Fruit fly (Drosophila melanogaster) whole organism, embryonic: ENCODE results near the gene CheA29a.
A peak's percentile ranks its signal among the peaks of the same experiment; 100 is the strongest.

Experiments
- ATbp ChIP-seq: fragments of 200-800 bp; sonication (Bioruptor generic); optimal IDR thresholded peaks from 2 replicates; lab custom pipeline; 2017; ENCODE audit warnings: missing biosample characterization, mild to moderate bottlenecking, missing genetic modification characterization, missing genetic modification reagents
- Aef1 ChIP-seq: fragments of 200-800 bp; sonication (Bioruptor generic); IDR thresholded peaks from 3 replicates; pipeline ENCODE4 v1.3.6; 2022; ENCODE audit warnings: missing biosample characterization, missing genetic modification characterization
- CG10209 ChIP-seq: fragments of 200-800 bp; sonication (Bioruptor generic); optimal IDR thresholded peaks from 3 replicates; lab custom pipeline; 2017; ENCODE audit warnings: missing biosample characterization, mild to moderate bottlenecking, missing genetic modification characterization, missing genetic modification reagents
- CG1024 ChIP-seq: fragments of 200-800 bp; sonication (Bioruptor generic); IDR thresholded peaks from 2 replicates; pipeline ENCODE4 v1.3.6; 2022; ENCODE audit warnings: missing biosample characterization, missing genetic modification characterization
- CG10267 ChIP-seq: fragments of 200-800 bp; sonication (Bioruptor generic); optimal IDR thresholded peaks from 2 replicates; lab custom pipeline; 2018; ENCODE audit warnings: missing biosample characterization, mild to moderate bottlenecking, missing genetic modification characterization, moderate library complexity
- CG10979 ChIP-seq: fragments of 200-800 bp; sonication (Bioruptor generic); optimal IDR thresholded peaks from 2 replicates; lab custom pipeline; 2018; ENCODE audit warnings: missing biosample characterization, mild to moderate bottlenecking, missing genetic modification characterization, moderate library complexity
- CG11247 ChIP-seq: fragments of 200-800 bp; sonication (Bioruptor generic); IDR thresholded peaks from 2 replicates; pipeline ENCODE4 v1.3.6; 2022; ENCODE audit warnings: missing biosample characterization, missing genetic modification characterization
- CG13424 ChIP-seq: fragments of 200-800 bp; sonication (Bioruptor generic); optimal IDR thresholded peaks from 2 replicates; lab custom pipeline; 2019; ENCODE audit warnings: missing biosample characterization, mild to moderate bottlenecking, missing genetic modification characterization, moderate library complexity
- CG14667 ChIP-seq: fragments of 200-800 bp; sonication (Bioruptor generic); IDR thresholded peaks from 2 replicates; pipeline ENCODE4 v1.3.6; 2022; ENCODE audit warnings: missing biosample characterization, missing genetic modification characterization
- CG15601 ChIP-seq: fragments of 200-800 bp; sonication (Bioruptor generic); optimal IDR thresholded peaks from 3 replicates; lab custom pipeline; 2019; ENCODE audit warnings: missing biosample characterization, mild to moderate bottlenecking, missing genetic modification characterization, moderate library complexity
- CG17328 ChIP-seq: fragments of 200-800 bp; sonication (Bioruptor generic); IDR thresholded peaks from 2 replicates; pipeline ENCODE4 v1.3.6; 2022; ENCODE audit warnings: missing biosample characterization, missing genetic modification characterization
- CG3281 ChIP-seq: fragments of 200-800 bp; sonication (Bioruptor generic); optimal IDR thresholded peaks from 3 replicates; lab custom pipeline; 2017; ENCODE audit warnings: missing biosample characterization, mild to moderate bottlenecking, missing genetic modification characterization
- CG43689 ChIP-seq: fragments of 200-800 bp; sonication (Bioruptor generic); IDR thresholded peaks from 2 replicates; pipeline ENCODE4 v1.3.6; 2022; ENCODE audit warnings: missing biosample characterization, missing genetic modification characterization
- CG4617 ChIP-seq: fragments of 200-800 bp; sonication (Bioruptor generic); optimal IDR thresholded peaks from 3 replicates; lab custom pipeline; 2016; ENCODE audit warnings: missing biosample characterization, missing genetic modification characterization, borderline replicate concordance
- CG5953 ChIP-seq: fragments of 200-800 bp; sonication (Bioruptor generic); IDR thresholded peaks from 2 replicates; pipeline ENCODE4 v1.3.6; 2022; ENCODE audit warnings: missing biosample characterization, missing genetic modification characterization
- CG6175 ChIP-seq: fragments of 200-800 bp; sonication (Bioruptor generic); IDR thresholded peaks from 3 replicates; pipeline ENCODE4 v1.3.6; 2022; ENCODE audit warnings: missing biosample characterization, missing genetic modification characterization
- CG8924 ChIP-seq: fragments of 200-800 bp; optimal IDR thresholded peaks from 3 replicates; lab custom pipeline; 2019; ENCODE audit warnings: missing biosample characterization, mild to moderate bottlenecking, missing genetic modification characterization, moderate library complexity
- CG9215 ChIP-seq: fragments of 200-800 bp; sonication (Bioruptor generic); IDR thresholded peaks from 2 replicates; pipeline ENCODE4 v1.3.6; 2022; ENCODE audit warnings: missing biosample characterization, missing genetic modification characterization
- CG9817 ChIP-seq: fragments of 200-800 bp; sonication (Bioruptor generic); optimal IDR thresholded peaks from 2 replicates; lab custom pipeline; 2018; ENCODE audit warnings: missing biosample characterization, mild to moderate bottlenecking, missing genetic modification characterization, moderate library complexity
- CkIIα-i1 ChIP-seq: fragments of 200-800 bp; sonication (Bioruptor generic); IDR thresholded peaks from 2 replicates; pipeline ENCODE4 v1.3.6; 2022; ENCODE audit warnings: missing biosample characterization, missing genetic modification characterization
- CoRest ChIP-seq: fragments of 200-800 bp; sonication (Bioruptor generic); optimal IDR thresholded peaks from 3 replicates; lab custom pipeline; 2018; ENCODE audit warnings: missing biosample characterization, mild to moderate bottlenecking, missing genetic modification characterization, moderate library complexity
- D19A ChIP-seq: fragments of 200-800 bp; optimal IDR thresholded peaks from 3 replicates; lab custom pipeline; 2019; ENCODE audit warnings: missing biosample characterization, mild to moderate bottlenecking, missing genetic modification characterization, moderate library complexity
- Dbx ChIP-seq: fragments of 200-800 bp; sonication (Bioruptor generic); IDR thresholded peaks from 3 replicates; pipeline ENCODE4 v1.3.6; 2022; ENCODE audit warnings: missing biosample characterization, missing genetic modification characterization
- HHEX ChIP-seq: fragments of 200-800 bp; sonication (Bioruptor generic); optimal IDR thresholded peaks from 3 replicates; lab custom pipeline; 2017; ENCODE audit warnings: missing biosample characterization, mild to moderate bottlenecking, missing genetic modification characterization, missing genetic modification reagents
- HLHmδ ChIP-seq: fragments of 200-800 bp; sonication (Bioruptor generic); optimal IDR thresholded peaks from 2 replicates; lab custom pipeline; 2018; ENCODE audit warnings: missing biosample characterization, mild to moderate bottlenecking, missing genetic modification characterization, moderate library complexity
- Hsf ChIP-seq: fragments of 200-800 bp; sonication (Bioruptor generic); optimal IDR thresholded peaks from 3 replicates; lab custom pipeline; 2016; ENCODE audit warnings: missing biosample characterization, missing genetic modification characterization
- Kr ChIP-seq: fragments of 200-800 bp; sonication (Bioruptor generic); optimal IDR thresholded peaks from 2 replicates; lab custom pipeline; 2017; ENCODE audit warnings: missing biosample characterization, mild to moderate bottlenecking, missing genetic modification characterization
- Mrtf ChIP-seq: fragments of 200-800 bp; sonication (Bioruptor generic); IDR thresholded peaks from 3 replicates; pipeline ENCODE4 v1.3.6; 2022; ENCODE audit warnings: missing biosample characterization, missing genetic modification characterization
- Nf-YB ChIP-seq: fragments of 200-800 bp; sonication (Bioruptor generic); optimal IDR thresholded peaks from 3 replicates; lab custom pipeline; 2019; ENCODE audit warnings: missing biosample characterization, mild to moderate bottlenecking, missing genetic modification characterization, moderate library complexity
- Oaz ChIP-seq: fragments of 200-800 bp; sonication (Bioruptor generic); IDR thresholded peaks from 2 replicates; pipeline ENCODE4 v1.3.6; 2022; ENCODE audit warnings: missing biosample characterization, missing genetic modification characterization
- Optix ChIP-seq: fragments of 200-800 bp; sonication (Bioruptor generic); IDR thresholded peaks from 3 replicates; pipeline ENCODE4 v1.3.6; 2022; ENCODE audit warnings: missing biosample characterization, missing genetic modification characterization
- Pdp1 ChIP-seq, 2 experiments: fragments of 200-800 bp; sonication (Bioruptor generic); optimal IDR thresholded peaks; 3 replicates each; lab custom pipeline; 2016; ENCODE audit warnings: missing biosample characterization in 2 of 2, missing genetic modification characterization in 2 of 2, mild to moderate bottlenecking in 1 of 2, moderate library complexity in 1 of 2
- Poxn ChIP-seq: fragments of 200-800 bp; sonication (Bioruptor generic); IDR thresholded peaks from 2 replicates; pipeline ENCODE4 v1.3.6; 2022; ENCODE audit warnings: missing biosample characterization, missing genetic modification characterization
- Six4 ChIP-seq: fragments of 200-800 bp; sonication (Bioruptor generic); optimal IDR thresholded peaks from 2 replicates; lab custom pipeline; 2016; ENCODE audit warnings: missing biosample characterization, missing genetic modification characterization
- Ssrp ChIP-seq: fragments of 200-800 bp; sonication (Bioruptor generic); optimal IDR thresholded peaks from 2 replicates; lab custom pipeline; 2018; ENCODE audit warnings: missing biosample characterization, mild to moderate bottlenecking, missing genetic modification characterization, moderate library complexity
- az2 ChIP-seq: fragments of 200-800 bp; sonication (Bioruptor generic); optimal IDR thresholded peaks from 3 replicates; lab custom pipeline; 2016; ENCODE audit warnings: missing biosample characterization, missing genetic modification characterization
- bab2 ChIP-seq: fragments of 200-800 bp; sonication (Bioruptor generic); optimal IDR thresholded peaks from 2 replicates; lab custom pipeline; 2016; ENCODE audit warnings: missing biosample characterization, missing genetic modification characterization
- bowl ChIP-seq: fragments of 200-800 bp; sonication (Bioruptor generic); IDR thresholded peaks from 2 replicates; pipeline ENCODE4 v1.3.6; 2022; ENCODE audit warnings: missing biosample characterization, missing genetic modification characterization
- cato ChIP-seq: fragments of 200-800 bp; sonication (Bioruptor generic); optimal IDR thresholded peaks from 2 replicates; lab custom pipeline; 2016; ENCODE audit warnings: missing biosample characterization, missing genetic modification characterization, borderline replicate concordance
- chif ChIP-seq, 2 experiments: fragments of 200-800 bp; sonication (Bioruptor generic); optimal IDR thresholded peaks; 3 replicates each; lab custom pipeline; 2016; ENCODE audit warnings: missing biosample characterization in 2 of 2, missing genetic modification characterization in 2 of 2
- fu2 ChIP-seq: fragments of 200-800 bp; sonication (Bioruptor generic); optimal IDR thresholded peaks from 2 replicates; lab custom pipeline; 2016; ENCODE audit warnings: missing biosample characterization, missing genetic modification characterization
- grau ChIP-seq: fragments of 200-800 bp; optimal IDR thresholded peaks from 3 replicates; lab custom pipeline; 2019; ENCODE audit warnings: missing biosample characterization, mild to moderate bottlenecking, missing genetic modification characterization, moderate library complexity
- lab ChIP-seq: fragments of 200-800 bp; sonication (Bioruptor generic); optimal IDR thresholded peaks from 3 replicates; lab custom pipeline; 2017; ENCODE audit warnings: missing biosample characterization, missing genetic modification characterization, mild to moderate bottlenecking, moderate library complexity, missing genetic modification reagents
- repo ChIP-seq: fragments of 200-800 bp; sonication (Bioruptor generic); optimal IDR thresholded peaks from 2 replicates; lab custom pipeline; 2016; ENCODE audit warnings: missing biosample characterization, missing genetic modification characterization
- row ChIP-seq: fragments of 200-800 bp; sonication (Bioruptor generic); IDR thresholded peaks from 3 replicates; pipeline ENCODE4 v1.3.6; 2022; ENCODE audit warnings: missing biosample characterization, missing genetic modification characterization
- so ChIP-seq: fragments of 200-800 bp; sonication (Bioruptor generic); IDR thresholded peaks from 3 replicates; pipeline ENCODE4 v1.3.6; 2022; ENCODE audit warnings: missing biosample characterization, missing genetic modification characterization
- tap ChIP-seq: fragments of 200-800 bp; optimal IDR thresholded peaks from 3 replicates; lab custom pipeline; 2019; ENCODE audit warnings: missing biosample characterization, mild to moderate bottlenecking, missing genetic modification characterization, moderate library complexity
- tin ChIP-seq: fragments of 200-800 bp; sonication (Bioruptor generic); optimal IDR thresholded peaks from 3 replicates; lab custom pipeline; 2016; ENCODE audit warnings: missing biosample characterization, missing genetic modification characterization
- unpg ChIP-seq: fragments of 200-800 bp; sonication (Bioruptor generic); optimal IDR thresholded peaks from 3 replicates; lab custom pipeline; 2018; ENCODE audit warnings: missing biosample characterization, mild to moderate bottlenecking, missing genetic modification characterization, moderate library complexity
- vvl ChIP-seq: fragments of 200-800 bp; sonication (Bioruptor generic); IDR thresholded peaks from 2 replicates; pipeline ENCODE4 v1.3.6; 2022; ENCODE audit warnings: missing biosample characterization, missing genetic modification characterization
- wor ChIP-seq: fragments of 200-800 bp; sonication (Bioruptor generic); IDR thresholded peaks from 2 replicates; pipeline ENCODE4 v1.3.6; 2022; ENCODE audit warnings: missing biosample characterization, missing genetic modification characterization

The CheA29a gene

dm6 chr2L:8473448-8473847 is 3.7 kb upstream of the CheA29a start (continued):
- TF ChIP-seq chif (GFP tag; optimal IDR thresholded peaks at IDR 0.05; lab: Kevin White, UChicago) (peak in 1 of 2 experiments; percentile 24), D19A (tag; lab: Kevin White, UChicago) (peak; percentile 6), CG3281 (GFP tag; lab: Kevin White, UChicago) (peak; percentile 45), CG13424 (peak; percentile 37), Poxn (GFP tag; lab: Robert Waterston, UW) (no peak), CG9817 (tag; lab: Kevin White, UChicago) (peak; percentile 7), Nf-YB (GFP tag; lab: Kevin White, UChicago) (peak; percentile 31), Oaz (GFP tag; lab: Robert Waterston, UW) (peak; percentile 42), HHEX (GFP tag; lab: Kevin White, UChicago) (peak; percentile 68), Six4 (GFP tag; lab: Kevin White, UChicago) (peak; percentile 8), CG1024 (no peak), CG14667 (GFP tag; lab: Robert Waterston, UW) (peak; percentile 61), CG4617 (GFP tag; lab: Kevin White, UChicago) (no peak), CG9215 (GFP tag; lab: Robert Waterston, UW) (peak; percentile 51; the same call in 1 of the 2 replicates), lab (GFP tag; lab: Kevin White, UChicago) (peak; percentile 76), Kr (GFP tag; lab: Kevin White, UChicago) (no peak), Optix (GFP tag; lab: Robert Waterston, UW) (peak; percentile 47; the same call in 1 of the 3 replicates), tin (GFP tag; lab: Kevin White, UChicago) (peak; percentile 23), Mrtf (GFP tag; lab: Robert Waterston, UW) (0 out of 3 replicates have a peak, but pooled peaks have one; percentile 46), repo (GFP tag; lab: Kevin White, UChicago) (no peak), CkIIα-i1 (GFP tag; lab: Robert Waterston, UW) (no peak), CoRest (tag; lab: Kevin White, UChicago) (peak; percentile 34), fu2 (GFP tag; lab: Kevin White, UChicago) (peak; percentile 24), Ssrp (tag; lab: Kevin White, UChicago) (peak; percentile 59), Pdp1 (GFP tag; optimal IDR thresholded peaks at IDR 0.05; lab: Kevin White, UChicago) (peak in 1 of 2 experiments; percentile 22), az2 (peak; percentile 21), row (peak; percentile 71), CG17328 (GFP tag; lab: Robert Waterston, UW) (peak; percentile 71), CG5953 (GFP tag; lab: Robert Waterston, UW) (0 out of 2 replicates have a peak, but pooled peaks have one; percentile 34), bab2 (peak; percentile 56), CG10979 (tag; lab: Kevin White, UChicago) (peak; percentile 66), CG15601 (tag; lab: Kevin White, UChicago) (peak; percentile 22), tap (tag; lab: Kevin White, UChicago) (peak; percentile 15), Dbx (GFP tag; lab: Robert Waterston, UW) (no peak), so (GFP tag; lab: Robert Waterston, UW) (0 out of 3 replicates have a peak, but pooled peaks have one; percentile 40), cato (GFP tag; lab: Kevin White, UChicago) (no peak), Aef1 (GFP tag; lab: Robert Waterston, UW) (no peak), unpg (GFP tag; lab: Kevin White, UChicago) (peak; percentile 57), HLHmδ (GFP tag; lab: Kevin White, UChicago) (no peak), wor (GFP tag; lab: Robert Waterston, UW) (peak; percentile 12; the same call in 1 of the 2 replicates), CG10209 (GFP tag; lab: Kevin White, UChicago) (peak; percentile 25), CG11247 (GFP tag; lab: Robert Waterston, UW) (peak; percentile 34), CG43689 (GFP tag; lab: Robert Waterston, UW) (no peak), bowl (GFP tag; lab: Robert Waterston, UW) (no peak), CG6175 (GFP tag; lab: Robert Waterston, UW) (no peak), Hsf (GFP tag; lab: Kevin White, UChicago) (peak; percentile 23), CG8924 (tag; lab: Kevin White, UChicago) (peak; percentile 22), CG10267 (tag; lab: Kevin White, UChicago) (peak; percentile 47), ATbp (GFP tag; lab: Kevin White, UChicago) (peak; percentile 26), grau (tag; lab: Kevin White, UChicago) (peak; percentile 27), vvl (GFP tag; lab: Robert Waterston, UW) (peak; percentile 81)
